Worm (Caenorhabditis elegans): ENCODE measurements around the gene ver-1.

The ver-1 gene

DNA sequence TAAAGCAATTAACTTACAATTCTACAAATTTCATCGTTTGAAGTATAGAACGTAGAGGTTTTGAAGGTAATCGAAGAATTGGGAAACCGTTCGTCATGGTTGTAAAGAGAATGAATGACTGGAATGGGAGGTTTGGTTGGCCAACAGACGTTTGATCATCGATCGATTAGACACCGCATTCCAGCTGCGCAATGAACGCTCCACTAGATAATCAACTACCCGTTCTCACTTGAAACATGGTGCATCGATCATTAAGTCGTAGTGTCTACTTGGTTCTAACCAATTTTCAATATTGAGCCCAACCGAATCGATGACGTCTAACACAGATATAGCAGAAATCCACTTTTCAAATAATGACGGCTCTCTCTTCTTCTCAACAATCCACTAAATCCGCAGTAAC is 13.5 kb upstream of the ver-1 start, which contains the start of gene fbxb-82:
TSS of gene fbxb-82 (minus strand) at position 101 of the 400 bp plus-strand sequence.
- no peak for TF ChIP-seq ztf-11 (tag; optimal IDR thresholded peaks at IDR 0.05)
- no peak for TF ChIP-seq nhr-237 (tag; optimal IDR thresholded peaks at IDR 0.05)
- no peak for TF ChIP-seq lin-32 (GFP tag; optimal IDR thresholded peaks at IDR 0.05)
- no peak for TF ChIP-seq lin-13 (tag; optimal IDR thresholded peaks at IDR 0.05)
- TF ChIP-seq ceh-83 (GFP tag; optimal IDR thresholded peaks at IDR 0.05) = no peak
- no peak for TF ChIP-seq sem-2 (GFP tag; optimal IDR thresholded peaks at IDR 0.05)
- TF ChIP-seq sptf-1 (tag; optimal IDR thresholded peaks at IDR 0.05) = no peak
- TF ChIP-seq ces-1 (GFP tag; optimal IDR thresholded peaks at IDR 0.05) = no peak
- TF ChIP-seq hlh-1 (tag; optimal IDR thresholded peaks at IDR 0.05) = no peak

DNA sequence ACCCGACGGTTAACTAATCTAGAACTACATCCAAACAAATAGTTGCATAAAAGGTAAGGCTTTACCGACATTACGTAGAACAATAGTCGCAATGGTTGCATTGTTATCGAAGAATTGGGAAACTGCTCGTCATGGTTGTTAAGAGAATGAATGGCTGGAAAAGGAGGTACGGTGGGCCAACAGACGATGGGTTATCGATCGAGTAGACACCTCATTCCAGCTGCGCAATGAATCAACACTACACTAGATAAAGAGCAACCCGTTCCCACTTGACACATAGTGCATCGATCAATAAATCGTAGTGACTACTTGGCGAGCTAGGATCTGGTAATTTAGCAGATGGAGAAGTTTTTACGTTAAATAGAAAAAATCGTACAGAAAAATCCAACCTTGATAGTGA is 11.5 kb upstream of the ver-1 start, which contains the start of the genes T17A3.12 and fbxb-83:
TSS of gene T17A3.12 (minus strand) at position 101 of the 400 bp plus-strand sequence.
TSS of gene fbxb-83 (minus strand) at position 134 of the 400 bp plus-strand sequence.
- TF ChIP-seq nhr-28 (tag; optimal IDR thresholded peaks at IDR 0.05) (no peak), elt-1 (tag; optimal IDR thresholded peaks at IDR 0.05; ENCODE audit: borderline replicate concordance, insufficient read depth) (no peak), snpc-4 (tag; optimal IDR thresholded peaks at IDR 0.05) (no peak), pha-4 (tag; optimal IDR thresholded peaks at IDR 0.05) (no peak), lin-32 (GFP tag; optimal IDR thresholded peaks at IDR 0.05) (no peak), flh-1 (GFP tag; optimal IDR thresholded peaks at IDR 0.05) (no peak), mls-2 (tag; optimal IDR thresholded peaks at IDR 0.05) (no peak)

ce11 chrIII:146369-146768 is 10.3 kb upstream of the ver-1 start, which contains the start of gene fbxb-84:
TSS of gene fbxb-84 (minus strand) at chrIII:146469.
- TF ChIP-seq sptf-1 (tag; optimal IDR thresholded peaks at IDR 0.05) = no peak

ce11 chrIII:147570-148076 is 9.0 kb upstream of the ver-1 start, which contains the start of gene sqst-5:
TSS of gene sqst-5 (minus strand) at chrIII:147620.
- TF ChIP-seq sptf-1 (tag; optimal IDR thresholded peaks at IDR 0.05) (no peak), nhr-237 (tag; optimal IDR thresholded peaks at IDR 0.05) (no peak), nhr-12 (tag; optimal IDR thresholded peaks at IDR 0.05) (no peak), unc-120 (tag; optimal IDR thresholded peaks at IDR 0.05; ENCODE audit: poor library complexity, severe bottlenecking) (no peak), sem-2 (GFP tag; optimal IDR thresholded peaks at IDR 0.05) (no peak), nhr-76 (tag; optimal IDR thresholded peaks at IDR 0.05) (no peak), snpc-4 (tag; optimal IDR thresholded peaks at IDR 0.05) (no peak), zip-8 (tag; optimal IDR thresholded peaks at IDR 0.05) (no peak), lin-13 (tag; optimal IDR thresholded peaks at IDR 0.05) (no peak), ham-2 (GFP tag; optimal IDR thresholded peaks at IDR 0.05) (no peak), ceh-43 (GFP tag; optimal IDR thresholded peaks at IDR 0.05) (no peak), ceh-39 (tag; optimal IDR thresholded peaks at IDR 0.05) (no peak), nhr-2 (tag; optimal IDR thresholded peaks at IDR 0.05) (no peak), cnd-1 (tag; optimal IDR thresholded peaks at IDR 0.05) (no peak), drap-1 (GFP tag; optimal IDR thresholded peaks at IDR 0.05) (no peak), ces-1 (GFP tag; optimal IDR thresholded peaks at IDR 0.05) (no peak)

ce11 chrIII:149132-149531 is 7.5 kb upstream of the ver-1 start:
- no peak for TF ChIP-seq mep-1 (tag; optimal IDR thresholded peaks at IDR 0.05)
- no peak for TF ChIP-seq drap-1 (GFP tag; optimal IDR thresholded peaks at IDR 0.05)
- TF ChIP-seq ces-1 (GFP tag; optimal IDR thresholded peaks at IDR 0.05) = no peak
- no peak for TF ChIP-seq nhr-12 (tag; optimal IDR thresholded peaks at IDR 0.05)
- no peak for TF ChIP-seq elt-3 (tag; optimal IDR thresholded peaks at IDR 0.05)
- TF ChIP-seq bed-3 (GFP tag; optimal IDR thresholded peaks at IDR 0.05) = no peak
- no peak for TF ChIP-seq lin-32 (GFP tag; optimal IDR thresholded peaks at IDR 0.05)
- no peak for TF ChIP-seq M03D4.4 (tag; optimal IDR thresholded peaks at IDR 0.05)
- TF ChIP-seq unc-120 (tag; optimal IDR thresholded peaks at IDR 0.05; ENCODE audit: poor library complexity, severe bottlenecking) = no peak
- TF ChIP-seq lsy-2 (tag; optimal IDR thresholded peaks at IDR 0.05) = no peak
- no peak for TF ChIP-seq unc-62 (GFP tag; optimal IDR thresholded peaks at IDR 0.05)
- no peak for TF ChIP-seq nhr-237 (tag; optimal IDR thresholded peaks at IDR 0.05)
- no peak for TF ChIP-seq ceh-43 (GFP tag; optimal IDR thresholded peaks at IDR 0.05)
